Fruit fly (Drosophila melanogaster) whole organism, embryonic: ENCODE data around the gene Usp10.

ENCODE experiments used
- Aef1 ChIP-seq: fragments of 200-800 bp; sonication (Bioruptor generic); IDR thresholded peaks from 3 replicates; pipeline ENCODE4 v1.3.6; 2022; ENCODE audit warnings: missing biosample characterization, missing genetic modification characterization
- Bdp1 ChIP-seq: fragments of 200-800 bp; sonication (Bioruptor generic); optimal IDR thresholded peaks from 3 replicates; lab custom pipeline; 2016; ENCODE audit warnings: missing biosample characterization, missing genetic modification characterization
- C15 ChIP-seq: fragments of 200-800 bp; sonication (Bioruptor generic); IDR thresholded peaks from 3 replicates; pipeline ENCODE4 v1.3.6; 2022; ENCODE audit warnings: missing biosample characterization, missing genetic modification characterization
- CG10431 ChIP-seq: fragments of 200-800 bp; sonication (Bioruptor generic); optimal IDR thresholded peaks from 3 replicates; lab custom pipeline; 2018; ENCODE audit warnings: missing biosample characterization, mild to moderate bottlenecking, missing genetic modification characterization
- CG10959 ChIP-seq: fragments of 200-800 bp; sonication (Bioruptor generic); IDR thresholded peaks from 2 replicates; pipeline ENCODE4 v1.3.6; 2022; ENCODE audit warnings: missing biosample characterization, missing genetic modification characterization
- CG11247 ChIP-seq: fragments of 200-800 bp; sonication (Bioruptor generic); IDR thresholded peaks from 2 replicates; pipeline ENCODE4 v1.3.6; 2022; ENCODE audit warnings: missing biosample characterization, missing genetic modification characterization
- CG13296 ChIP-seq: fragments of 200-800 bp; sonication (Bioruptor generic); optimal IDR thresholded peaks from 3 replicates; lab custom pipeline; 2018; ENCODE audit warnings: missing biosample characterization, mild to moderate bottlenecking, missing genetic modification characterization
- CG14441 ChIP-seq: fragments of 200-800 bp; sonication (Bioruptor generic); IDR thresholded peaks from 2 replicates; pipeline ENCODE4 v1.3.6; 2022; ENCODE audit warnings: missing biosample characterization, missing genetic modification characterization
- CG17612 ChIP-seq: fragments of 200-800 bp; sonication (Bioruptor generic); IDR thresholded peaks from 2 replicates; pipeline ENCODE4 v1.3.6; 2022; ENCODE audit warnings: missing biosample characterization, missing genetic modification characterization
- CG18011 ChIP-seq: fragments of 200-800 bp; sonication (Bioruptor generic); optimal IDR thresholded peaks from 2 replicates; lab custom pipeline; 2017; ENCODE audit warnings: missing biosample characterization, missing genetic modification characterization, mild to moderate bottlenecking, moderate library complexity, missing genotype
- CG18262 ChIP-seq: fragments of 200-800 bp; optimal IDR thresholded peaks from 3 replicates; lab custom pipeline; 2019; ENCODE audit warnings: missing biosample characterization, mild to moderate bottlenecking, missing genetic modification characterization, moderate library complexity
- CG1832 ChIP-seq: fragments of 200-800 bp; sonication (Bioruptor generic); optimal IDR thresholded peaks from 2 replicates; lab custom pipeline; 2017; ENCODE audit warnings: missing biosample characterization, mild to moderate bottlenecking, missing genetic modification characterization, inconsistent platforms
- CG3281 ChIP-seq: fragments of 200-800 bp; sonication (Bioruptor generic); optimal IDR thresholded peaks from 3 replicates; lab custom pipeline; 2017; ENCODE audit warnings: missing biosample characterization, mild to moderate bottlenecking, missing genetic modification characterization
- CG6683 ChIP-seq: fragments of 200-800 bp; sonication (Bioruptor generic); optimal IDR thresholded peaks from 2 replicates; lab custom pipeline; 2017; ENCODE audit warnings: missing biosample characterization, mild to moderate bottlenecking, missing genetic modification characterization, missing genetic modification reagents
- CG7928 ChIP-seq: fragments of 200-800 bp; sonication (Bioruptor generic); optimal IDR thresholded peaks from 2 replicates; lab custom pipeline; 2017; ENCODE audit warnings: missing biosample characterization, mild to moderate bottlenecking, missing genetic modification characterization
- Dref ChIP-seq: fragments of 200-800 bp; sonication (Bioruptor generic); IDR thresholded peaks from 2 replicates; pipeline ENCODE4 v1.3.6; 2022; ENCODE audit warnings: missing biosample characterization, missing genetic modification characterization
- Ets97D ChIP-seq: fragments of 200-800 bp; sonication (Bioruptor generic); optimal IDR thresholded peaks from 3 replicates; lab custom pipeline; 2016; ENCODE audit warnings: missing biosample characterization, missing genetic modification characterization
- HLH4C ChIP-seq: fragments of 200-800 bp; sonication (Bioruptor generic); IDR thresholded peaks from 3 replicates; pipeline ENCODE4 v1.3.6; 2022; ENCODE audit warnings: missing biosample characterization, missing genetic modification characterization; ENCODE audit not compliant: partially characterized antibody
- HLH54F ChIP-seq: fragments of 200-800 bp; sonication (Bioruptor generic); optimal IDR thresholded peaks from 3 replicates; lab custom pipeline; 2016; ENCODE audit warnings: missing biosample characterization, missing genetic modification characterization
- Hand ChIP-seq: fragments of 200-800 bp; sonication (Bioruptor generic); optimal IDR thresholded peaks from 2 replicates; lab custom pipeline; 2017; ENCODE audit warnings: mild to moderate bottlenecking, missing biosample characterization, missing genetic modification reagents, missing genetic modification characterization
- Mad ChIP-seq: fragments of 200-800 bp; sonication (Bioruptor generic); optimal IDR thresholded peaks from 2 replicates; lab custom pipeline; 2016; ENCODE audit warnings: missing biosample characterization, missing genetic modification characterization
- NC2β ChIP-seq: fragments of 200-800 bp; sonication (Bioruptor generic); optimal IDR thresholded peaks from 2 replicates; lab custom pipeline; 2016; ENCODE audit warnings: missing biosample characterization, missing genetic modification characterization
- Scr ChIP-seq: fragments of 200-800 bp; sonication (Bioruptor generic); IDR thresholded peaks from 2 replicates; pipeline ENCODE4 v1.3.6; 2022; ENCODE audit warnings: missing biosample characterization, missing genetic modification characterization; ENCODE audit not compliant: partially characterized antibody
- Spps ChIP-seq: fragments of 200-800 bp; sonication (Bioruptor generic); optimal IDR thresholded peaks from 2 replicates; lab custom pipeline; 2018; ENCODE audit warnings: missing biosample characterization, mild to moderate bottlenecking, missing genetic modification characterization
- Sry-β ChIP-seq: fragments of 200-800 bp; sonication (Bioruptor generic); optimal IDR thresholded peaks from 2 replicates; lab custom pipeline; 2018; ENCODE audit warnings: missing biosample characterization, mild to moderate bottlenecking, missing genetic modification characterization, moderate library complexity
- TFAM ChIP-seq: fragments of 200-800 bp; sonication (Bioruptor generic); optimal IDR thresholded peaks from 2 replicates; lab custom pipeline; 2017; ENCODE audit warnings: missing biosample characterization, missing genetic modification characterization, inconsistent platforms
- Xrp1 ChIP-seq: fragments of 200-800 bp; sonication (Bioruptor generic); IDR thresholded peaks from 2 replicates; pipeline ENCODE4 v1.3.6; 2022; ENCODE audit warnings: missing biosample characterization, missing genetic modification characterization
- YL-1 ChIP-seq: fragments of 200-800 bp; sonication (Bioruptor generic); optimal IDR thresholded peaks from 3 replicates; lab custom pipeline; 2017; ENCODE audit warnings: missing biosample characterization, mild to moderate bottlenecking, missing genetic modification characterization
- amos ChIP-seq: fragments of 200-800 bp; sonication (Bioruptor generic); IDR thresholded peaks from 2 replicates; pipeline ENCODE4 v1.3.6; 2022; ENCODE audit warnings: missing biosample characterization, missing genetic modification characterization; ENCODE audit not compliant: partially characterized antibody
- ara ChIP-seq: fragments of 200-800 bp; sonication (Bioruptor generic); IDR thresholded peaks from 2 replicates; pipeline ENCODE4 v1.3.6; 2022; ENCODE audit warnings: missing biosample characterization, missing genetic modification characterization
- ash1 ChIP-seq: fragments of 200-800 bp; sonication (Bioruptor generic); optimal IDR thresholded peaks from 2 replicates; lab custom pipeline; 2018; ENCODE audit warnings: missing biosample characterization, mild to moderate bottlenecking, missing genetic modification characterization
- az2 ChIP-seq: fragments of 200-800 bp; sonication (Bioruptor generic); optimal IDR thresholded peaks from 3 replicates; lab custom pipeline; 2016; ENCODE audit warnings: missing biosample characterization, missing genetic modification characterization
- bowl ChIP-seq: fragments of 200-800 bp; sonication (Bioruptor generic); IDR thresholded peaks from 2 replicates; pipeline ENCODE4 v1.3.6; 2022; ENCODE audit warnings: missing biosample characterization, missing genetic modification characterization
- btn ChIP-seq: fragments of 200-800 bp; sonication (Bioruptor generic); optimal IDR thresholded peaks from 2 replicates; lab custom pipeline; 2016; ENCODE audit warnings: missing biosample characterization, missing genetic modification characterization
- chn ChIP-seq: fragments of 200-800 bp; sonication (Bioruptor generic); optimal IDR thresholded peaks from 2 replicates; lab custom pipeline; 2016; ENCODE audit warnings: missing biosample characterization, missing genetic modification characterization
- crc ChIP-seq: fragments of 200-800 bp; sonication (Bioruptor generic); optimal IDR thresholded peaks from 2 replicates; lab custom pipeline; 2016; ENCODE audit warnings: missing biosample characterization, missing genetic modification characterization
- da ChIP-seq: fragments of 200-800 bp; sonication (Bioruptor generic); optimal IDR thresholded peaks from 2 replicates; lab custom pipeline; 2016; ENCODE audit warnings: missing biosample characterization, missing genetic modification characterization
- dmrt99B ChIP-seq: fragments of 200-800 bp; sonication (Bioruptor generic); optimal IDR thresholded peaks from 2 replicates; lab custom pipeline; 2018; ENCODE audit warnings: missing biosample characterization, mild to moderate bottlenecking, missing genetic modification characterization, moderate library complexity
- dysf ChIP-seq: fragments of 200-800 bp; sonication (Bioruptor generic); IDR thresholded peaks from 3 replicates; pipeline ENCODE4 v1.3.6; 2022; ENCODE audit warnings: missing biosample characterization, missing genetic modification characterization
- fd96Cb ChIP-seq: fragments of 200-800 bp; sonication (Bioruptor generic); optimal IDR thresholded peaks from 2 replicates; lab custom pipeline; 2018; ENCODE audit warnings: missing biosample characterization, mild to moderate bottlenecking, missing genetic modification characterization, moderate library complexity
- grau ChIP-seq: fragments of 200-800 bp; optimal IDR thresholded peaks from 3 replicates; lab custom pipeline; 2019; ENCODE audit warnings: missing biosample characterization, mild to moderate bottlenecking, missing genetic modification characterization, moderate library complexity
- grn ChIP-seq: fragments of 200-800 bp; sonication (Bioruptor generic); optimal IDR thresholded peaks from 3 replicates; lab custom pipeline; 2017; ENCODE audit warnings: missing biosample characterization, missing genetic modification characterization
- ind ChIP-seq: fragments of 200-800 bp; sonication (Bioruptor generic); optimal IDR thresholded peaks from 3 replicates; lab custom pipeline; 2016; ENCODE audit warnings: missing biosample characterization, missing genetic modification characterization
- kay ChIP-seq: fragments of 200-800 bp; sonication (Bioruptor generic); optimal IDR thresholded peaks from 2 replicates; lab custom pipeline; 2016; ENCODE audit warnings: missing biosample characterization, missing genetic modification characterization
- mam ChIP-seq: fragments of 200-800 bp; sonication (Bioruptor generic); optimal IDR thresholded peaks from 3 replicates; lab custom pipeline; 2016; ENCODE audit warnings: missing biosample characterization, missing genetic modification characterization
- oc ChIP-seq: fragments of 200-800 bp; sonication (Bioruptor generic); optimal IDR thresholded peaks from 2 replicates; lab custom pipeline; 2018; ENCODE audit warnings: missing biosample characterization, mild to moderate bottlenecking, missing genetic modification characterization, moderate library complexity
- psq ChIP-seq: fragments of 200-800 bp; sonication (Bioruptor generic); optimal IDR thresholded peaks from 2 replicates; lab custom pipeline; 2017; ENCODE audit warnings: missing biosample characterization, missing genetic modification characterization
- pzg ChIP-seq: fragments of 200-800 bp; sonication (Bioruptor generic); optimal IDR thresholded peaks from 3 replicates; lab custom pipeline; 2018; ENCODE audit warnings: missing biosample characterization, mild to moderate bottlenecking, missing genetic modification characterization, moderate library complexity
- scrt ChIP-seq: fragments of 200-800 bp; sonication (Bioruptor generic); optimal IDR thresholded peaks from 2 replicates; lab custom pipeline; 2018; ENCODE audit warnings: missing biosample characterization, mild to moderate bottlenecking, missing genetic modification characterization, moderate library complexity
- stwl ChIP-seq: fragments of 200-800 bp; sonication (Bioruptor generic); optimal IDR thresholded peaks from 3 replicates; lab custom pipeline; 2018; ENCODE audit warnings: missing biosample characterization, mild to moderate bottlenecking, missing genetic modification characterization, moderate library complexity
- tx ChIP-seq: fragments of 200-800 bp; sonication (Bioruptor generic); optimal IDR thresholded peaks from 2 replicates; lab custom pipeline; 2016; ENCODE audit warnings: missing biosample characterization, missing genetic modification characterization
- vvl ChIP-seq: fragments of 200-800 bp; sonication (Bioruptor generic); IDR thresholded peaks from 2 replicates; pipeline ENCODE4 v1.3.6; 2022; ENCODE audit warnings: missing biosample characterization, missing genetic modification characterization

The Usp10 gene

DNA sequence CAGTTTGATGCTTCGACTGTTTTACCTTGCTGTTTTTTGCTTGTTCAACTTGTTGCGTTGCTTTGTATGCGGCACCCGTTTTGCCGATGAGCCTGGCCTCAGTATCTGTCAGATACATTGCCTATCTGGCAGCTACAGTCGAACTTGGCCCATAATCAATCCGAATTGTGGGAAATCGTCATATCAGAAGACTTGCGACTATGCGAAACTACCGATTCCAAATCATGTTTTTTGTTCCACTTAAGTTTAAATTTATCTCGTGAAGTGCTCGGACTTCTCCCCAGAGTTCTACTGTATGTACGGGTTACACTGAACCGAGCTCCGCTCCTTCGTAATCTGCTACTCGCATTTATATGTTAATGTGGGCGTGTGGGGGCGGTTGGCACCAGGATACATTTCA, 12.5 kb downstream of the Usp10 start (continued):
- no peak for TF ChIP-seq btn (GFP tag; lab: Kevin White, UChicago)
- no peak for TF ChIP-seq amos (GFP tag; lab: Robert Waterston, UW)
- no peak for TF ChIP-seq az2 (GFP tag; lab: Kevin White, UChicago)
- no peak for TF ChIP-seq CG6683 (GFP tag; lab: Kevin White, UChicago)
- TF ChIP-seq kay (GFP tag; lab: Kevin White, UChicago), result no peak
- no peak for TF ChIP-seq CG13296 (GFP tag; lab: Kevin White, UChicago)
- no peak for TF ChIP-seq HLH4C
- TF ChIP-seq CG11247 (GFP tag; lab: Robert Waterston, UW), result no peak
- TF ChIP-seq dmrt99B (tag; lab: Kevin White, UChicago), result no peak
- no peak for TF ChIP-seq tx
- no peak for TF ChIP-seq HLH54F (GFP tag; lab: Kevin White, UChicago)
- no peak for TF ChIP-seq Hand (GFP tag; lab: Kevin White, UChicago)
- TF ChIP-seq da, result no peak
- TF ChIP-seq Ets97D (GFP tag; lab: Kevin White, UChicago), result no peak
- TF ChIP-seq Mad, result no peak
- no peak for TF ChIP-seq Bdp1
- TF ChIP-seq crc (GFP tag; lab: Kevin White, UChicago), result no peak
- TF ChIP-seq scrt (GFP tag; lab: Kevin White, UChicago), result peak; percentile 75
- no peak for TF ChIP-seq ash1 (GFP tag; lab: Kevin White, UChicago)
- no peak for TF ChIP-seq CG14441 (GFP tag; lab: Robert Waterston, UW)
- no peak for TF ChIP-seq YL-1 (GFP tag; lab: Kevin White, UChicago)
- TF ChIP-seq grau (tag; lab: Kevin White, UChicago), result no peak
- no peak for TF ChIP-seq bowl (GFP tag; lab: Robert Waterston, UW)
- no peak for TF ChIP-seq pzg (GFP tag; lab: Kevin White, UChicago)
- no peak for TF ChIP-seq stwl (tag; lab: Kevin White, UChicago)
- no peak for TF ChIP-seq CG10431 (GFP tag; lab: Kevin White, UChicago)
- peak; percentile 40; the same call in 1 of the 3 replicates for TF ChIP-seq dysf
- TF ChIP-seq Sry-β (GFP tag; lab: Kevin White, UChicago), result no peak
- TF ChIP-seq ind (GFP tag; lab: Kevin White, UChicago), result no peak
- no peak for TF ChIP-seq fd96Cb (tag; lab: Kevin White, UChicago)
- TF ChIP-seq CG7928 (GFP tag; lab: Kevin White, UChicago), result no peak
- no peak for TF ChIP-seq chn
- TF ChIP-seq Xrp1 (GFP tag; lab: Robert Waterston, UW), result no peak
- no peak for TF ChIP-seq CG10959 (GFP tag; lab: Robert Waterston, UW)
- TF ChIP-seq CG18262 (tag; lab: Kevin White, UChicago), result no peak
- TF ChIP-seq Dref (GFP tag; lab: Robert Waterston, UW), result no peak
- TF ChIP-seq CG17612, result no peak
- TF ChIP-seq CG3281 (GFP tag; lab: Kevin White, UChicago), result peak; percentile 15
- TF ChIP-seq grn (GFP tag; lab: Kevin White, UChicago), result no peak
- TF ChIP-seq C15 (GFP tag; lab: Robert Waterston, UW), result no peak
- TF ChIP-seq CG18011 (GFP tag; lab: Kevin White, UChicago), result no peak
- TF ChIP-seq Spps, result no peak
- no peak for TF ChIP-seq NC2β (GFP tag; lab: Kevin White, UChicago)
- peak; percentile 30; the same call in 1 of the 2 replicates for TF ChIP-seq vvl (GFP tag; lab: Robert Waterston, UW)
- TF ChIP-seq ara (GFP tag; lab: Robert Waterston, UW), result no peak
- no peak for TF ChIP-seq TFAM
- TF ChIP-seq oc (tag; lab: Kevin White, UChicago), result no peak
- no peak for TF ChIP-seq psq
- TF ChIP-seq Scr (GFP tag; lab: Robert Waterston, UW), result no peak
- peak; percentile 40; the same call in 1 of the 3 replicates for TF ChIP-seq Aef1 (GFP tag; lab: Robert Waterston, UW)
- TF ChIP-seq mam, result peak; percentile 26
- TF ChIP-seq CG1832 (GFP tag; lab: Kevin White, UChicago), result no peak
